Worm (Caenorhabditis elegans): Measurements from ENCODE around the gene blos-8.

Gene blos-8

DNA sequence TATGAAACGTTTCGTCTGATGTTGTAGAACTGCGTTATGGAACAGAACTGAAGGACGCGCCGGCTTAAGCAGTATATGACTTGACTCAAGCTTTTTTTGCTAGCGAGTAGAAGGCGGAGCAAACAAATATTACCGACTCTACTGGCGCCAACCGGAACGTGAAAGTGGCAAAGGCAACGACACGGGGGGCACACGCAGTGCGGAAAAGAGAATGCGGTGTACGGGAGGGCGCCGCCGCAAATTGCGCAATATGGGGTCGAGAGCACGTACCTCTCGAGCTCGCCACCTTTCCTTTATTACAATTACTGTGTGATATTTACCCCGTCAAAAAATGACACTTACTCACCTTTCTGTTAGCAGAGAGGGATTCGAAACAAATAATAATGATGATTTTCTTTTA lies 15.8 kb downstream of the blos-8 start, which contains the start of gene pqn-36:
Gene pqn-36, minus strand, starts transcription at position 268 of the 400 bp plus-strand sequence.
- no peak for TF ChIP-seq ceh-39 (tag; optimal IDR thresholded peaks at IDR 0.05)
- TF ChIP-seq ceh-43 (GFP tag; optimal IDR thresholded peaks at IDR 0.05), result no peak
- TF ChIP-seq elt-3 (tag; optimal IDR thresholded peaks at IDR 0.05), result no peak
- TF ChIP-seq nhr-2 (tag; optimal IDR thresholded peaks at IDR 0.05), result no peak
- no peak for TF ChIP-seq unc-39 (tag; optimal IDR thresholded peaks at IDR 0.05)
- TF ChIP-seq drap-1 (GFP tag; optimal IDR thresholded peaks at IDR 0.05), result no peak
- TF ChIP-seq nhr-76 (tag; optimal IDR thresholded peaks at IDR 0.05), result no peak
- no peak for TF ChIP-seq tbx-8 (GFP tag; optimal IDR thresholded peaks at IDR 0.05)
- no peak for TF ChIP-seq nhr-12 (tag; optimal IDR thresholded peaks at IDR 0.05)
- no peak for TF ChIP-seq unc-62 (GFP tag; optimal IDR thresholded peaks at IDR 0.05)
- no peak for TF ChIP-seq hlh-1 (tag; optimal IDR thresholded peaks at IDR 0.05)
- no peak for TF ChIP-seq ces-1 (GFP tag; optimal IDR thresholded peaks at IDR 0.05)
- no peak for TF ChIP-seq ztf-11 (tag; optimal IDR thresholded peaks at IDR 0.05)
- TF ChIP-seq lin-32 (GFP tag; optimal IDR thresholded peaks at IDR 0.05), result no peak

DNA sequence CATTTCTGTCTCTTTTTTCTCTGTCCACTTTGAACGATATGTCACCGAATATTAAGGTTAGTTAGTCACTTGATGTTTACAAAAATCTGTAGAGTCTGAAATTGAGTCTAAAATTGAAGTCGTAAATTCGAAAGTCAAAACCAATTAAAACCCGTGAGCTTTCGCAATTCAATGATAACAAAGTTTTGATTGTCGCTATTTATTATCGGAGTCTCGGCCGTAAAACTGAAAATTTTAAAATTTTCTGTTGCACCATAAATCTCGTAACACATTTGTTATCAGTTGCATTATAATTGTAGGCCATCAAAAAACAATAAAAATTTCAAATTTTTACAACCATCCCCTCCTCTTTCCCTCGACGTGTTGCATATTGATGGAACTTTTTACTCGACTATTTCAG lies 22.4 kb downstream of the blos-8 start:
- TF ChIP-seq tbx-8 (GFP tag; optimal IDR thresholded peaks at IDR 0.05) (no peak), unc-120 (tag; optimal IDR thresholded peaks at IDR 0.05; ENCODE audit: poor library complexity, severe bottlenecking) (no peak), unc-39 (tag; optimal IDR thresholded peaks at IDR 0.05) (no peak), ceh-39 (tag; optimal IDR thresholded peaks at IDR 0.05) (no peak), blmp-1 (tag; optimal IDR thresholded peaks at IDR 0.05) (no peak)

DNA sequence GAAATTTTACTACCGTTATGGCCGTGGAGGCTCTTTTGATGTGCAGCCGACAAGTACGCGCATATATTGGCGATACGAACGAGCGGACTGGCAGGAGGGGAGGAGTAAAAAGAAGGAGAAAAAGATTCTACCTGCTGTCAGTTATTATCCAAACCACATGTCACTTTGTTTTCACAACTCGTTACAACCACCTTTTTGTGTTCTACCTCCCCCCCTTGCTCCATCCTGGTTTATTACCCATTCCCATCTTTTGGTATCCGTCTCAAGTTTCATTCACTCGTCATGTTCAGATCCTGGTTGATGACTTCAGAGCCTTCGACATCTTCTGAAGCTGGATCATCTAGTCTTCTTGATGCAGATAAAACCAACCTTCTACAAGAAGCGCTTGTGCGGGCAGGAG lies 23.4 kb downstream of the blos-8 start, which contains the start of gene psa-3:
Gene psa-3, plus strand, starts transcription at position 301 of the 400 bp plus-strand sequence.
- no peak for TF ChIP-seq cnd-1 (tag; optimal IDR thresholded peaks at IDR 0.05)
- TF ChIP-seq sptf-1 (tag; optimal IDR thresholded peaks at IDR 0.05), result no peak
- TF ChIP-seq unc-39 (tag; optimal IDR thresholded peaks at IDR 0.05), result no peak
- TF ChIP-seq ceh-43 (GFP tag; optimal IDR thresholded peaks at IDR 0.05), result no peak
- TF ChIP-seq tbx-8 (GFP tag; optimal IDR thresholded peaks at IDR 0.05), result no peak
- TF ChIP-seq bed-3 (GFP tag; optimal IDR thresholded peaks at IDR 0.05), result no peak
- TF ChIP-seq blmp-1 (tag; optimal IDR thresholded peaks at IDR 0.05), result no peak
- no peak for TF ChIP-seq zip-8 (tag; optimal IDR thresholded peaks at IDR 0.05)
- no peak for TF ChIP-seq M03D4.4 (tag; optimal IDR thresholded peaks at IDR 0.05)
- no peak for TF ChIP-seq lsy-2 (tag; optimal IDR thresholded peaks at IDR 0.05)
- TF ChIP-seq lin-13 (tag; optimal IDR thresholded peaks at IDR 0.05), result no peak
- TF ChIP-seq nhr-76 (tag; optimal IDR thresholded peaks at IDR 0.05), result no peak
- TF ChIP-seq drap-1 (GFP tag; optimal IDR thresholded peaks at IDR 0.05), result no peak
- no peak for TF ChIP-seq ceh-83 (GFP tag; optimal IDR thresholded peaks at IDR 0.05)
- TF ChIP-seq sem-2 (GFP tag; optimal IDR thresholded peaks at IDR 0.05), result no peak
- TF ChIP-seq unc-120 (tag; optimal IDR thresholded peaks at IDR 0.05; ENCODE audit: poor library complexity, severe bottlenecking), result no peak
- no peak for TF ChIP-seq elt-3 (tag; optimal IDR thresholded peaks at IDR 0.05)
- no peak for TF ChIP-seq flh-1 (GFP tag; optimal IDR thresholded peaks at IDR 0.05)
- TF ChIP-seq elt-1 (tag; optimal IDR thresholded peaks at IDR 0.05; ENCODE audit: borderline replicate concordance, insufficient read depth), result no peak
- no peak for TF ChIP-seq hlh-1 (tag; optimal IDR thresholded peaks at IDR 0.05)

DNA sequence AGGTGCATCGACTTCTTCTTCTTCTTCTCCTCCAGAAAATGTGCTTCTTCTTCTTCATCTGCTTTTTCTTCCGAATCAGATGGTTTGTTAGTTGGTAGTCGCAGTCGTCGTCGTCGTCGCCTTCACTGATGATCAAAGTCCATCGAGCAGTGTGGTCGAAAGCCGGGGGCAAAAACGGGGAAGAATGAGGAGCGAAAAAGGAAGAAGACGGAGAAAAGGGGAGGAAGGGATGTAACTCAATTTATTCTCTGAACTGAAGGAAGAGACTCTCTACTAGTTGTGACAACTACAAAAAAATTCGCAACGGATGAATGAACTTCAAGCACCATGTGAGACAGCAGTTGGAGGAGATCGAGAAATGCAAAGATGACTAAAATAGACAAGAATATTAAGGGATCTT lies 35.3 kb downstream of the blos-8 start:
- TF ChIP-seq mab-5 (tag; optimal IDR thresholded peaks at IDR 0.05), result no peak
- no peak for TF ChIP-seq lin-13 (tag; optimal IDR thresholded peaks at IDR 0.05)
- TF ChIP-seq drap-1 (GFP tag; optimal IDR thresholded peaks at IDR 0.05), result no peak
- TF ChIP-seq ces-1 (GFP tag; optimal IDR thresholded peaks at IDR 0.05), result peak; percentile 90

DNA sequence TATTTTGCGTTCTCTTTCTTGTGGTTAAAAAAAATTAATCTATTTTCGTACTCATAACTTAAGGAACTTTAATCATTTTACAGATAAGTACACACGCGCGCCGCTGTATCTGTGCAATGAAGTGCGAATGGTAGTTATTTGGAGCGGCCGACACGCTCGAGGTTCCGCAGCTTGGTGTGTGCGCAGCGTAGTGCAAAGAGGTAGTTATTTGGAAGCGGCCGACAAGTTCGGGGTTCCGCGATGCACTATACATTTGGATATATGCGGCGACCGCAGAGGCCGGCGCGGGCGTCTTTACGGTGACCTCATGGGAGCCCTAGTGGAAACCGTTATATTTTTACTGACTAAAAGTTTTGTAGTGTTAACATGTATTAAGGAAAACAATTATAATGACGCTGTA lies 38.3 kb downstream of the blos-8 start:
- no peak for TF ChIP-seq ztf-11 (tag; optimal IDR thresholded peaks at IDR 0.05)
- no peak for TF ChIP-seq nhr-237 (tag; optimal IDR thresholded peaks at IDR 0.05)
- TF ChIP-seq cnd-1 (tag; optimal IDR thresholded peaks at IDR 0.05), result no peak
- TF ChIP-seq unc-39 (tag; optimal IDR thresholded peaks at IDR 0.05), result no peak
- TF ChIP-seq drap-1 (GFP tag; optimal IDR thresholded peaks at IDR 0.05), result no peak
- no peak for TF ChIP-seq blmp-1 (tag; optimal IDR thresholded peaks at IDR 0.05)
- TF ChIP-seq zip-8 (tag; optimal IDR thresholded peaks at IDR 0.05), result no peak
- no peak for TF ChIP-seq unc-62 (GFP tag; optimal IDR thresholded peaks at IDR 0.05)
- no peak for TF ChIP-seq ceh-43 (GFP tag; optimal IDR thresholded peaks at IDR 0.05)
- TF ChIP-seq unc-120 (tag; optimal IDR thresholded peaks at IDR 0.05; ENCODE audit: poor library complexity, severe bottlenecking), result no peak
- TF ChIP-seq flh-1 (GFP tag; optimal IDR thresholded peaks at IDR 0.05), result no peak
- no peak for TF ChIP-seq sptf-1 (tag; optimal IDR thresholded peaks at IDR 0.05)
- no peak for TF ChIP-seq mep-1 (tag; optimal IDR thresholded peaks at IDR 0.05)
- TF ChIP-seq elt-1 (tag; optimal IDR thresholded peaks at IDR 0.05; ENCODE audit: borderline replicate concordance, insufficient read depth), result no peak
- TF ChIP-seq hlh-1 (tag; optimal IDR thresholded peaks at IDR 0.05), result no peak
- no peak for TF ChIP-seq nhr-2 (tag; optimal IDR thresholded peaks at IDR 0.05)
- TF ChIP-seq ceh-83 (GFP tag; optimal IDR thresholded peaks at IDR 0.05), result no peak
- no peak for TF ChIP-seq snpc-4 (tag; optimal IDR thresholded peaks at IDR 0.05)
- no peak for TF ChIP-seq ham-2 (GFP tag; optimal IDR thresholded peaks at IDR 0.05)
- TF ChIP-seq mls-2 (tag; optimal IDR thresholded peaks at IDR 0.05), result no peak
